Worm (Caenorhabditis elegans) whole organism, L3 larva: ENCODE measurements around the gene daf-14.

Experiments used
- R02D3.7 ChIP-seq: fragments of 150-350 bp; optimal IDR thresholded peaks from 2 replicates; lab custom pipeline; 2014; ENCODE audit warnings: missing biosample characterization, missing genetic modification characterization
- ZK546.5 ChIP-seq: sonication (generic microtip); optimal IDR thresholded peaks from 2 replicates; lab custom pipeline; 2017; ENCODE audit warnings: missing biosample characterization, missing genetic modification characterization
- aly-2 ChIP-seq: fragments of 150-350 bp; optimal IDR thresholded peaks from 2 replicates; lab custom pipeline; 2014; ENCODE audit warnings: missing biosample characterization, missing genetic modification characterization
- ama-1 ChIP-seq: fragments of 150-350 bp; optimal IDR thresholded peaks from 2 replicates; lab custom pipeline; 2018
- ceh-16 ChIP-seq: sonication (generic microtip); optimal IDR thresholded peaks from 2 replicates; lab custom pipeline; 2017; ENCODE audit warnings: missing biosample characterization, missing genetic modification characterization
- ceh-28 ChIP-seq: fragments of 150-350 bp; optimal IDR thresholded peaks from 2 replicates; lab custom pipeline; 2014; ENCODE audit warnings: missing biosample characterization, missing genetic modification reagents, missing genetic modification characterization
- ceh-82 ChIP-seq: fragments of 150-350 bp; optimal IDR thresholded peaks from 2 replicates; lab custom pipeline; 2014; ENCODE audit warnings: missing biosample characterization, missing genetic modification characterization
- ceh-9 ChIP-seq: sonication (generic microtip); optimal IDR thresholded peaks from 2 replicates; lab custom pipeline; 2018; ENCODE audit warnings: missing biosample characterization, missing genetic modification characterization
- daf-12 ChIP-seq: fragments of 150-350 bp; optimal IDR thresholded peaks from 2 replicates; lab custom pipeline; 2014; ENCODE audit warnings: missing biosample characterization, missing genetic modification reagents, missing genetic modification characterization
- egl-27 ChIP-seq: sonication (generic microtip); optimal IDR thresholded peaks from 4 replicates; lab custom pipeline; 2017; ENCODE audit warnings: missing biosample characterization, missing genetic modification reagents, missing genetic modification characterization
- egl-5 ChIP-seq: fragments of 150-350 bp; optimal IDR thresholded peaks from 2 replicates; lab custom pipeline; 2017; ENCODE audit warnings: missing biosample characterization, missing genetic modification reagents, missing genetic modification characterization, inconsistent platforms
- elt-1 ChIP-seq: fragments of 150-350 bp; optimal IDR thresholded peaks from 2 replicates; lab custom pipeline; 2014; ENCODE audit warnings: missing biosample characterization, missing genetic modification characterization
- elt-2 ChIP-seq: sonication (generic microtip); optimal IDR thresholded peaks from 2 replicates; lab custom pipeline; 2016; ENCODE audit warnings: missing genetic modification reagents, mild to moderate bottlenecking, missing genetic modification characterization, missing compliant biosample characterization
- elt-3 ChIP-seq, 3 experiments: fragments of 150-350 bp in 1 of 3; sonication (generic microtip) in 2 of 3; optimal IDR thresholded peaks; 2 replicates in 2 of 3; 4 replicates in 1 of 3; lab custom pipeline; 2014 to 2017; ENCODE audit warnings: missing biosample characterization in 3 of 3, missing genetic modification characterization in 3 of 3
- eor-1 ChIP-seq, 2 experiments: fragments of 150-350 bp; optimal IDR thresholded peaks; 2 replicates each; lab custom pipeline; 2014 to 2018; ENCODE audit warnings: missing biosample characterization in 2 of 2, missing genetic modification characterization in 2 of 2
- fkh-2 ChIP-seq: fragments of 150-350 bp; optimal IDR thresholded peaks from 2 replicates; lab custom pipeline; 2014; ENCODE audit warnings: missing biosample characterization, missing genetic modification reagents, missing genetic modification characterization
- hmg-11 ChIP-seq: sonication (generic microtip); optimal IDR thresholded peaks from 2 replicates; lab custom pipeline; 2016; ENCODE audit warnings: missing genetic modification characterization, missing compliant biosample characterization
- jun-1 ChIP-seq: fragments of 150-350 bp; optimal IDR thresholded peaks from 2 replicates; lab custom pipeline; 2014; ENCODE audit warnings: missing biosample characterization, missing genetic modification reagents, missing genetic modification characterization
- lin-15B ChIP-seq: fragments of 150-350 bp; optimal IDR thresholded peaks from 2 replicates; lab custom pipeline; 2014; ENCODE audit warnings: missing biosample characterization, missing genetic modification characterization
- lin-39 ChIP-seq: fragments of 150-350 bp; optimal IDR thresholded peaks from 2 replicates; lab custom pipeline; 2018; ENCODE audit warnings: missing biosample characterization, missing genetic modification reagents, missing genetic modification characterization
- lsy-12 ChIP-seq: sonication (generic microtip); optimal IDR thresholded peaks from 2 replicates; lab custom pipeline; 2016; ENCODE audit warnings: mild to moderate bottlenecking, missing genetic modification characterization, missing compliant biosample characterization
- mdl-1 ChIP-seq: fragments of 150-350 bp; optimal IDR thresholded peaks from 2 replicates; lab custom pipeline; 2014; ENCODE audit warnings: missing biosample characterization, missing genetic modification characterization
- mml-1 ChIP-seq: fragments of 150-350 bp; sonication (generic microtip); optimal IDR thresholded peaks from 3 replicates; lab custom pipeline; 2014; ENCODE audit warnings: missing biosample characterization, missing genetic modification characterization
- nhr-11 ChIP-seq: fragments of 150-350 bp; optimal IDR thresholded peaks from 2 replicates; lab custom pipeline; 2014; ENCODE audit warnings: missing biosample characterization, missing genetic modification characterization
- nhr-23 ChIP-seq: fragments of 150-350 bp; optimal IDR thresholded peaks from 2 replicates; lab custom pipeline; 2014; ENCODE audit warnings: missing biosample characterization, missing genetic modification reagents, missing genetic modification characterization
- nhr-25 ChIP-seq: sonication (generic microtip); optimal IDR thresholded peaks from 2 replicates; lab custom pipeline; 2017; ENCODE audit warnings: missing biosample characterization, missing genetic modification characterization
- nhr-43 ChIP-seq: sonication (generic microtip); optimal IDR thresholded peaks from 2 replicates; lab custom pipeline; 2016; ENCODE audit warnings: mild to moderate bottlenecking, missing genetic modification characterization, missing compliant biosample characterization; ENCODE audit not compliant: poor library complexity, severe bottlenecking
- nhr-67 ChIP-seq: fragments of 150-350 bp; optimal IDR thresholded peaks from 2 replicates; lab custom pipeline; 2014; ENCODE audit warnings: missing biosample characterization, missing genetic modification characterization
- nhr-76 ChIP-seq: fragments of 150-350 bp; sonication (generic microtip); optimal IDR thresholded peaks from 5 replicates; lab custom pipeline; 2014; ENCODE audit warnings: missing biosample characterization, missing genetic modification characterization
- pha-4 ChIP-seq: fragments of 150-350 bp; optimal IDR thresholded peaks from 2 replicates; lab custom pipeline; 2014; ENCODE audit warnings: missing biosample characterization, missing genetic modification reagents, missing genetic modification characterization
- pqm-1 ChIP-seq: fragments of 150-350 bp; optimal IDR thresholded peaks from 2 replicates; lab custom pipeline; 2017; ENCODE audit warnings: missing biosample characterization, missing genetic modification characterization, inconsistent platforms
- snpc-4 ChIP-seq: fragments of 150-350 bp; optimal IDR thresholded peaks from 2 replicates; lab custom pipeline; 2014; ENCODE audit warnings: missing biosample characterization, missing genetic modification characterization
- tbx-2 ChIP-seq: sonication (generic microtip); optimal IDR thresholded peaks from 2 replicates; lab custom pipeline; 2016; ENCODE audit warnings: mild to moderate bottlenecking, missing genetic modification characterization, missing compliant biosample characterization
- unc-39 ChIP-seq: sonication (generic microtip); optimal IDR thresholded peaks from 4 replicates; lab custom pipeline; 2017; ENCODE audit warnings: missing biosample characterization, missing genetic modification characterization
- unc-62 ChIP-seq: fragments of 150-350 bp; sonication (generic microtip); optimal IDR thresholded peaks from 4 replicates; lab custom pipeline; 2014; ENCODE audit warnings: missing biosample characterization, missing genetic modification reagents, missing genetic modification characterization
- zag-1 ChIP-seq: fragments of 150-350 bp; optimal IDR thresholded peaks from 2 replicates; lab custom pipeline; 2014; ENCODE audit warnings: missing biosample characterization, missing genetic modification characterization
- ztf-11 ChIP-seq: fragments of 150-350 bp; optimal IDR thresholded peaks from 2 replicates; lab custom pipeline; 2014; ENCODE audit warnings: missing biosample characterization, missing genetic modification characterization
- ztf-4 ChIP-seq: fragments of 150-350 bp; optimal IDR thresholded peaks from 2 replicates; lab custom pipeline; 2014; ENCODE audit warnings: missing biosample characterization, missing genetic modification characterization

Gene daf-14

DNA sequence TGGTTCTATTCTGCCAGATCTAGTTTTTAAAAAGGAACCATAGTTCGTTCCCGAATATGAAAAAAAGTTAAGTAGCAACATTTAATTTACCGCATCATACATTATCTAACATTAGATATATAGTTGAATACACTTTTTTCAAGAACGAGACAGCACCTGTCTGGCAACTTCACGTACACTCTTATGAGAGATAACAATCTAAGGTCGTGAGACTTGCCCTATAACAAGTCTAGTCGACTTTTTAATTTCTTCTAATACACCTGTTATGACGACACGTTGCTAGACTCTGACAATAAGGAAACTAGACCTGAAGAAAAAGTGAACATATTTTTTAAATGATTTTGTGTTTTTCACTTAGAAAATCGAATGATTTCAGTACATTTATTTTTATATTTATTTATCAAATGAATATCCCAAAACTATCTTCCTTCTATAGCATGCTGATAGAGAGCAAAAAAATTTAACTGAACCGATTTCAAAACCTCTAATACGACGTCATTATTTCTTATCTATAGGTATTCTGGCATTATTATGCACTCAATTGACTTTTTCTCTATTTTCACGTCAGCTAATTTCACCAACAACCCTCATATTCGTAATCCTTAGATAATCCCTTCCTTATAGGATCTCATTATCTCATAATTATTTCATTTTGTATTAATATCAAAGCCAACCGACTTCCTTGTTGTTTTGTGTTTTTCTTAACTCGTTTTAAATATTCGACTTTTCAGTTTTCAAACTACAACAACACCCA, 2.6 kb downstream of the daf-14 start:
- TF ChIP-seq R02D3.7 (tag; lab: Kevin White, UChicago): no peak
- no peak for TF ChIP-seq pha-4 (tag; lab: Kevin White, UChicago)
- no peak for TF ChIP-seq lin-39 (tag; lab: Kevin White, UChicago)
- no peak for TF ChIP-seq nhr-67 (tag; lab: Kevin White, UChicago)
- peak; percentile 68 for TF ChIP-seq elt-1 (tag; lab: Kevin White, UChicago)
- TF ChIP-seq mdl-1: no peak
- peak; percentile 32 for TF ChIP-seq jun-1 (tag; lab: Kevin White, UChicago)
- no peak for TF ChIP-seq mml-1 (tag; lab: Kevin White, UChicago)
- no peak for TF ChIP-seq nhr-11
- TF ChIP-seq ZK546.5: no peak
- TF ChIP-seq ceh-16 (tag; lab: Kevin White, UChicago): no peak
- no peak for TF ChIP-seq ztf-4 (tag; lab: Kevin White, UChicago)
- TF ChIP-seq ceh-9 (tag; lab: Kevin White, UChicago): no peak
- TF ChIP-seq daf-12 (tag; lab: Kevin White, UChicago): no peak
- no peak for TF ChIP-seq ama-1 (lab: Kevin White, UChicago)
- no peak for TF ChIP-seq unc-62 (GFP tag; lab: Kevin White, UChicago)
- TF ChIP-seq elt-2 (tag; lab: Kevin White, UChicago): peak; percentile 59
- no peak for TF ChIP-seq lin-15B (tag; lab: Kevin White, UChicago)
- no peak for TF ChIP-seq unc-39
- no peak for TF ChIP-seq tbx-2 (tag; lab: Kevin White, UChicago)
- no peak for TF ChIP-seq hmg-11 (tag; lab: Kevin White, UChicago)
- TF ChIP-seq nhr-43 (tag; lab: Kevin White, UChicago): no peak
- TF ChIP-seq snpc-4 (tag; lab: Kevin White, UChicago): no peak
- peak; percentile 12 for TF ChIP-seq pqm-1 (tag; lab: Kevin White, UChicago)
- peak; percentile 36 for TF ChIP-seq nhr-25 (tag; lab: Kevin White, UChicago)
- TF ChIP-seq eor-1 (tag; optimal IDR thresholded peaks at IDR 0.05; lab: Kevin White, UChicago): peak in 1 of 2 experiments; percentile 30
- no peak for TF ChIP-seq egl-27
- no peak for TF ChIP-seq egl-5 (tag; lab: Kevin White, UChicago)
- no peak for TF ChIP-seq ztf-11 (tag; lab: Kevin White, UChicago)
- TF ChIP-seq, all 47 proteins: peak for 6

DNA sequence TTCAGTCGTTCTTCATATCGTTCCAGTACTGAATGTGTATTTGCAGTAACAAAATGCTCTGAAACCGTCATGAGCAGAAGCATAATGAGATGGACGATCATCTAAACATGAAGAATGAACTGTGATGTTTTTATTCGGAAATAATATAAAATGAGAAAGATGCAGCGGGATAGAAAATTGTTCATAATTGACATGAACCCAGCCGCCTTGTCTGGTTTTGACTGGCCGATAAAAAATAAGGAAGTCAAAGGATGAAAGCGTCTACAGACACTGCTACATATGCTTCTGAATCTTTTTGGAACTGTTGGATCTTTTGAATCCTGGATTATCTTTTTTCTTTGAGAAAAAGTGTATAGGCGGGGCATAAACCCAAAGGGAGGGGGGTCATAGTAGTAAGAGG, 9.1 kb downstream of the daf-14 start, which contains the start of gene F01G10.9:
F01G10.9 (minus strand) TSS at position 101 of the 400 bp plus-strand sequence.
- TF ChIP-seq elt-2 (tag; lab: Kevin White, UChicago): no peak
- TF ChIP-seq lin-15B (tag; lab: Kevin White, UChicago): no peak
- TF ChIP-seq aly-2 (tag; lab: Kevin White, UChicago): no peak
- no peak for TF ChIP-seq nhr-43 (tag; lab: Kevin White, UChicago)
- TF ChIP-seq pqm-1 (tag; lab: Kevin White, UChicago): no peak
- no peak for TF ChIP-seq fkh-2 (tag; lab: Kevin White, UChicago)
- no peak for TF ChIP-seq lin-39 (tag; lab: Kevin White, UChicago)
- no peak for TF ChIP-seq ceh-28 (tag; lab: Kevin White, UChicago)
- no peak for TF ChIP-seq egl-27
- TF ChIP-seq pha-4 (tag; lab: Kevin White, UChicago): no peak
- TF ChIP-seq mdl-1: no peak
- TF ChIP-seq hmg-11 (tag; lab: Kevin White, UChicago): no peak
- no peak for TF ChIP-seq zag-1 (tag; lab: Kevin White, UChicago)
- TF ChIP-seq tbx-2 (tag; lab: Kevin White, UChicago): no peak
- TF ChIP-seq ztf-4 (tag; lab: Kevin White, UChicago): no peak

DNA sequence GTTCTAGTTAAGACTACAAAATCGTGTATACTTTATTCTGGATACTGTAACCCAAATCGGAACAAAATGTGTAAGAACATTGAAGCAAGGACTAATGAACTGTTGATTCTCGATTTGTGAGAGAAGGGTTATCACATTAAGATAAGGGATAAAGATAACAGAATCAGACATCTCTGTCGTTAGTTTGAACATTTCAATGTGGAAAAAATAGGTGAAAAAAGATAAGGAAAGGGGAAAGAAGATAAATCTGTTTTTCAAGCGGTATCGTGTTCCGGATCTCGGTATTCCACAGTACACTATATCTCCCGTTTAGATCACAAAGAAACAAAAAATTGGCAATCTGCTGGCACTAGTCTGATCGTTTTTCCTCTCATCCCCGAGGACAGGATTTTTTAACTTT, 10.6 kb downstream of the daf-14 start:
- TF ChIP-seq elt-3 (tag; optimal IDR thresholded peaks at IDR 0.05; lab: Kevin White, UChicago) (peak in 2 of 3 experiments; percentile 79 to 95), mdl-1 (no peak), nhr-43 (tag; lab: Kevin White, UChicago) (peak; percentile 17), nhr-23 (tag; lab: Kevin White, UChicago) (peak; percentile 88), ceh-82 (tag; lab: Kevin White, UChicago) (no peak), elt-1 (tag; lab: Kevin White, UChicago) (peak; percentile 92), nhr-76 (tag; lab: Kevin White, UChicago) (no peak), lsy-12 (no peak), mml-1 (tag; lab: Kevin White, UChicago) (no peak)
